Worm (Caenorhabditis elegans) whole organism, young adult: Measurements from ENCODE around the gene ncx-10.

Source experiments
- dox-1 ChIP-seq: fragments of 200-800 bp; sonication (Bioruptor generic); IDR thresholded peaks from 2 replicates; pipeline ENCODE4 v1.3.6; 2022; ENCODE audit warnings: missing genetic modification reagents, missing genetic modification characterization, missing compliant biosample characterization
- egl-18 ChIP-seq: fragments of 200-800 bp; sonication (Bioruptor generic); IDR thresholded peaks from 2 replicates; pipeline ENCODE4 v1.3.6; 2022; ENCODE audit warnings: missing genetic modification reagents, missing genetic modification characterization, missing compliant biosample characterization
- egrh-3 ChIP-seq: fragments of 200-800 bp; sonication (Bioruptor generic); IDR thresholded peaks from 2 replicates; pipeline ENCODE4 v1.3.6; 2022; ENCODE audit warnings: missing genetic modification reagents, missing genetic modification characterization, missing compliant biosample characterization
- unc-62 ChIP-seq: fragments of 150-350 bp; optimal IDR thresholded peaks from 2 replicates; lab custom pipeline; 2014; ENCODE audit warnings: missing biosample characterization, missing genetic modification reagents, missing genetic modification characterization

ce11 chrV:7958740-7959320, 25.9 kb upstream of the ncx-10 start, which contains the start of the genes clec-217 and F26D11.2:
- no peak for TF ChIP-seq unc-62 (GFP tag; lab: Kevin White, UChicago)
- TF ChIP-seq egrh-3 (GFP tag; lab: Robert Waterston, UW): no peak
- TF ChIP-seq dox-1: no peak
- TF ChIP-seq egl-18: no peak
